Worm (Caenorhabditis elegans): ENCODE results near the gene W06B4.2.

W06B4.2 gene

ce11 chrII:4453453-4453852, 14.5 kb upstream of the W06B4.2 start:
- peak; percentile 54 for TF ChIP-seq unc-42 (tag; optimal IDR thresholded peaks at IDR 0.05)
- TF ChIP-seq pag-3 (tag; optimal IDR thresholded peaks at IDR 0.05; ENCODE audit: borderline replicate concordance) = no peak
- peak; percentile 4 for TF ChIP-seq ceh-31 (tag; optimal IDR thresholded peaks at IDR 0.05)

- TF ChIP-seq nfya-1 (tag; optimal IDR thresholded peaks at IDR 0.05) = no peak
- TF ChIP-seq sdc-2 (tag; optimal IDR thresholded peaks at IDR 0.05) = no peak
- TF ChIP-seq dve-1 (tag; optimal IDR thresholded peaks at IDR 0.05) = peak; percentile 63
- no peak for TF ChIP-seq fax-1 (tag; optimal IDR thresholded peaks at IDR 0.05)
These were observed 13.1 kb upstream of the W06B4.2 start for ce11 chrII:4454823-4455222.

- no peak for TF ChIP-seq ceh-9 (tag; optimal IDR thresholded peaks at IDR 0.05)
- TF ChIP-seq ceh-18 (tag; optimal IDR thresholded peaks at IDR 0.05) = peak; percentile 39
- peak; percentile 42 for TF ChIP-seq ceh-14 (tag; optimal IDR thresholded peaks at IDR 0.05)
- peak; percentile 11 for TF ChIP-seq lim-6 (tag; optimal IDR thresholded peaks at IDR 0.05)
- TF ChIP-seq ceh-34 (tag; optimal IDR thresholded peaks at IDR 0.05) = no peak
- peak; percentile 59 for TF ChIP-seq ceh-31 (tag; optimal IDR thresholded peaks at IDR 0.05)
- peak; percentile 53 for TF ChIP-seq unc-42 (tag; optimal IDR thresholded peaks at IDR 0.05)
These were observed 11.9 kb upstream of the W06B4.2 start for ce11 chrII:4456024-4456423.

- TF ChIP-seq hlh-8 (tag; optimal IDR thresholded peaks at IDR 0.05) (no peak), K09A11.1 (tag; optimal IDR thresholded peaks at IDR 0.05; ENCODE audit: insufficient read depth) (no peak), hlh-13 (GFP tag; optimal IDR thresholded peaks at IDR 0.05) (no peak), pqm-1 (tag; optimal IDR thresholded peaks at IDR 0.05) (no peak), lim-6 (tag; optimal IDR thresholded peaks at IDR 0.05) (no peak), C08G9.2 (tag; optimal IDR thresholded peaks at IDR 0.05) (no peak), pha-4 (tag; optimal IDR thresholded peaks at IDR 0.05) (no peak), unc-55 (GFP tag; optimal IDR thresholded peaks at IDR 0.05) (no peak)
These were observed 7.7 kb upstream of the W06B4.2 start for ce11 chrII:4460297-4460696.

ce11 chrII:4460851-4461250, 7.1 kb upstream of the W06B4.2 start, which contains the start of the genes T12C9.7 and vps-18:
Gene T12C9.7 (minus strand): TSS chrII:4460951.
Gene vps-18 (plus strand): TSS chrII:4461130.
- no peak for TF ChIP-seq Y22D7AL.16 (tag; optimal IDR thresholded peaks at IDR 0.05)
- TF ChIP-seq npax-4 (tag; optimal IDR thresholded peaks at IDR 0.05) = no peak
- no peak for TF ChIP-seq unc-3 (GFP tag; conservative IDR thresholded peaks at IDR 0.05)
- no peak for TF ChIP-seq unc-3 (tag; optimal IDR thresholded peaks at IDR 0.05)
- no peak for TF ChIP-seq ceh-31 (tag; optimal IDR thresholded peaks at IDR 0.05)
- TF ChIP-seq nhr-232 (tag; optimal IDR thresholded peaks at IDR 0.05) = no peak
- no peak for TF ChIP-seq fax-1 (tag; optimal IDR thresholded peaks at IDR 0.05)
- no peak for TF ChIP-seq ceh-19 (GFP tag; optimal IDR thresholded peaks at IDR 0.05)
- no peak for TF ChIP-seq ceh-45 (GFP tag; IDR thresholded peaks at IDR 0.05)
- TF ChIP-seq che-1 (tag; optimal IDR thresholded peaks at IDR 0.05) = no peak
- TF ChIP-seq dmd-4 (tag; optimal IDR thresholded peaks at IDR 0.05; ENCODE audit: borderline replicate concordance) = no peak
- TF ChIP-seq nhr-11 (tag; optimal IDR thresholded peaks at IDR 0.05) = no peak
- TF ChIP-seq pax-1 (tag; optimal IDR thresholded peaks at IDR 0.05) = no peak
- no peak for TF ChIP-seq hlh-15 (tag; optimal IDR thresholded peaks at IDR 0.05)
- no peak for TF ChIP-seq unc-42 (tag; optimal IDR thresholded peaks at IDR 0.05)
- no peak for TF ChIP-seq C08G9.2 (tag; optimal IDR thresholded peaks at IDR 0.05)
- no peak for TF ChIP-seq hlh-13 (GFP tag; optimal IDR thresholded peaks at IDR 0.05)

ce11 chrII:4462842-4463241, 5.1 kb upstream of the W06B4.2 start:
- TF ChIP-seq F13H6.1 (tag; optimal IDR thresholded peaks at IDR 0.05) (no peak), rnt-1 (tag; optimal IDR thresholded peaks at IDR 0.05) (no peak), ceh-31 (tag; optimal IDR thresholded peaks at IDR 0.05) (no peak), K02D7.2 (tag; optimal IDR thresholded peaks at IDR 0.05) (no peak), zip-5 (tag; optimal IDR thresholded peaks at IDR 0.05) (no peak), fkh-6 (tag; optimal IDR thresholded peaks at IDR 0.05) (no peak), ceh-34 (tag; optimal IDR thresholded peaks at IDR 0.05) (no peak), hlh-13 (GFP tag; optimal IDR thresholded peaks at IDR 0.05) (no peak), madf-2 (tag; optimal IDR thresholded peaks at IDR 0.05) (no peak), ceh-2 (tag; optimal IDR thresholded peaks at IDR 0.05) (no peak), dve-1 (tag; optimal IDR thresholded peaks at IDR 0.05) (no peak), pax-1 (tag; optimal IDR thresholded peaks at IDR 0.05) (no peak), elt-4 (tag; optimal IDR thresholded peaks at IDR 0.05) (no peak)
